Worm (Caenorhabditis elegans) whole organism, late embryonic: ENCODE measurements around the gene npp-5.

Experiments
- C08G9.2 ChIP-seq: sonication (generic microtip); optimal IDR thresholded peaks from 2 replicates; lab custom pipeline; 2016; ENCODE audit warnings: mild to moderate bottlenecking, missing genetic modification characterization, moderate library complexity, missing compliant biosample characterization
- C38D4.7 ChIP-seq: fragments of 200-800 bp; sonication (Bioruptor generic); optimal IDR thresholded peaks from 2 replicates; lab custom pipeline; 2018; ENCODE audit warnings: mild to moderate bottlenecking, missing genetic modification characterization, moderate library complexity, missing compliant biosample characterization
- K02D7.2 ChIP-seq: sonication (generic microtip); optimal IDR thresholded peaks from 2 replicates; lab custom pipeline; 2017; ENCODE audit warnings: mild to moderate bottlenecking, missing genetic modification characterization, missing compliant biosample characterization
- K09A11.1 ChIP-seq: sonication (generic microtip); optimal IDR thresholded peaks from 2 replicates; lab custom pipeline; 2017; ENCODE audit warnings: antibody characterized with exemption, mild to moderate bottlenecking, missing genetic modification characterization, missing compliant biosample characterization; ENCODE audit not compliant: insufficient read depth
- T23F11.4 ChIP-seq: fragments of 200-800 bp; sonication (Bioruptor generic); optimal IDR thresholded peaks from 2 replicates; lab custom pipeline; 2018; ENCODE audit warnings: mild to moderate bottlenecking, missing genetic modification characterization, missing compliant biosample characterization
- ceh-14 ChIP-seq: sonication (generic microtip); optimal IDR thresholded peaks from 2 replicates; lab custom pipeline; 2016; ENCODE audit warnings: missing genotype, missing genetic modification characterization, missing compliant biosample characterization
- ceh-18 ChIP-seq: sonication (generic microtip); optimal IDR thresholded peaks from 2 replicates; lab custom pipeline; 2016; ENCODE audit warnings: missing genetic modification characterization, missing compliant biosample characterization
- ceh-19 ChIP-seq: fragments of 200-800 bp; sonication (Bioruptor generic); optimal IDR thresholded peaks from 2 replicates; lab custom pipeline; 2018; ENCODE audit warnings: mild to moderate bottlenecking, missing genetic modification characterization, missing compliant biosample characterization
- ceh-2 ChIP-seq: sonication (generic microtip); optimal IDR thresholded peaks from 2 replicates; lab custom pipeline; 2016; ENCODE audit warnings: missing genotype, missing genetic modification characterization, missing compliant biosample characterization
- ceh-22 ChIP-seq: sonication (generic microtip); optimal IDR thresholded peaks from 2 replicates; lab custom pipeline; 2017; ENCODE audit warnings: missing biosample characterization, missing genetic modification characterization
- ceh-31 ChIP-seq: sonication (generic microtip); optimal IDR thresholded peaks from 2 replicates; lab custom pipeline; 2016; ENCODE audit warnings: missing genetic modification characterization, missing compliant biosample characterization
- ceh-48 ChIP-seq: sonication (generic microtip); optimal IDR thresholded peaks from 2 replicates; lab custom pipeline; 2016; ENCODE audit warnings: missing genetic modification characterization, inconsistent platforms, missing compliant biosample characterization
- che-1 ChIP-seq: sonication (generic microtip); optimal IDR thresholded peaks from 2 replicates; lab custom pipeline; 2016; ENCODE audit warnings: mild to moderate bottlenecking, missing genetic modification characterization, missing compliant biosample characterization
- dmd-4 ChIP-seq: sonication (generic microtip); optimal IDR thresholded peaks from 2 replicates; lab custom pipeline; 2016; ENCODE audit warnings: borderline replicate concordance, missing genetic modification characterization, missing compliant biosample characterization
- dve-1 ChIP-seq: sonication (generic microtip); optimal IDR thresholded peaks from 2 replicates; lab custom pipeline; 2017; ENCODE audit warnings: antibody characterized with exemption, mild to moderate bottlenecking, missing genetic modification characterization, missing compliant biosample characterization
- elt-4 ChIP-seq: sonication (generic microtip); optimal IDR thresholded peaks from 2 replicates; lab custom pipeline; 2016; ENCODE audit warnings: missing genetic modification characterization, missing compliant biosample characterization
- eyg-1 ChIP-seq: sonication (generic microtip); optimal IDR thresholded peaks from 2 replicates; lab custom pipeline; 2016; ENCODE audit warnings: missing genotype, missing genetic modification characterization, missing compliant biosample characterization
- fax-1 ChIP-seq: sonication (generic microtip); optimal IDR thresholded peaks from 2 replicates; lab custom pipeline; 2016; ENCODE audit warnings: missing genotype, missing genetic modification characterization, missing compliant biosample characterization
- fkh-6 ChIP-seq: sonication (generic microtip); optimal IDR thresholded peaks from 2 replicates; lab custom pipeline; 2016; ENCODE audit warnings: missing genetic modification characterization, missing compliant biosample characterization
- hlh-15 ChIP-seq: sonication (generic microtip); optimal IDR thresholded peaks from 2 replicates; lab custom pipeline; 2016; ENCODE audit warnings: missing genetic modification characterization, missing compliant biosample characterization
- hlh-30 ChIP-seq: sonication (generic microtip); optimal IDR thresholded peaks from 2 replicates; lab custom pipeline; 2017; ENCODE audit warnings: antibody characterized with exemption, missing genetic modification characterization, missing compliant biosample characterization; ENCODE audit not compliant: insufficient read depth
- hlh-6 ChIP-seq: sonication (generic microtip); optimal IDR thresholded peaks from 2 replicates; lab custom pipeline; 2016; ENCODE audit warnings: missing genotype, missing genetic modification characterization, missing compliant biosample characterization
- hlh-8 ChIP-seq: sonication (generic microtip); optimal IDR thresholded peaks from 2 replicates; lab custom pipeline; 2016; ENCODE audit warnings: missing genotype, missing genetic modification characterization, missing compliant biosample characterization
- lim-6 ChIP-seq: sonication (generic microtip); optimal IDR thresholded peaks from 2 replicates; lab custom pipeline; 2016; ENCODE audit warnings: missing genetic modification characterization, missing compliant biosample characterization
- madf-2 ChIP-seq: sonication (generic microtip); optimal IDR thresholded peaks from 2 replicates; lab custom pipeline; 2017; ENCODE audit warnings: missing genetic modification characterization, missing compliant biosample characterization
- mec-3 ChIP-seq: sonication (generic microtip); optimal IDR thresholded peaks from 2 replicates; lab custom pipeline; 2016; ENCODE audit warnings: borderline replicate concordance, missing genetic modification characterization, missing compliant biosample characterization
- nfya-1 ChIP-seq: sonication (generic microtip); optimal IDR thresholded peaks from 2 replicates; lab custom pipeline; 2017; ENCODE audit warnings: missing genetic modification characterization, mild to moderate bottlenecking, missing compliant biosample characterization, antibody characterized with exemption, moderate library complexity
- nhr-232 ChIP-seq: sonication (generic microtip); optimal IDR thresholded peaks from 2 replicates; lab custom pipeline; 2016; ENCODE audit warnings: missing genetic modification characterization, missing compliant biosample characterization
- npax-4 ChIP-seq: sonication (generic microtip); optimal IDR thresholded peaks from 2 replicates; lab custom pipeline; 2016; ENCODE audit warnings: missing genetic modification characterization, missing compliant biosample characterization
- odd-2 ChIP-seq: sonication (generic microtip); optimal IDR thresholded peaks from 2 replicates; lab custom pipeline; 2017; ENCODE audit warnings: antibody characterized with exemption, mild to moderate bottlenecking, missing genetic modification characterization, missing compliant biosample characterization
- pat-9 ChIP-seq: fragments of 200-800 bp; sonication (Bioruptor generic); optimal IDR thresholded peaks from 2 replicates; lab custom pipeline; 2018; ENCODE audit warnings: mild to moderate bottlenecking, missing genetic modification characterization, moderate library complexity, missing compliant biosample characterization
- pax-1 ChIP-seq: fragments of 150-350 bp; optimal IDR thresholded peaks from 2 replicates; lab custom pipeline; 2014; ENCODE audit warnings: missing biosample characterization, missing genetic modification characterization
- pha-2 ChIP-seq: sonication (generic microtip); optimal IDR thresholded peaks from 2 replicates; lab custom pipeline; 2017; ENCODE audit warnings: mild to moderate bottlenecking, missing genetic modification characterization, missing compliant biosample characterization
- pqm-1 ChIP-seq: sonication (generic microtip); optimal IDR thresholded peaks from 2 replicates; lab custom pipeline; 2016; ENCODE audit warnings: missing genetic modification characterization, missing compliant biosample characterization
- pros-1 ChIP-seq: fragments of 150-350 bp; optimal IDR thresholded peaks from 2 replicates; lab custom pipeline; 2014; ENCODE audit warnings: missing biosample characterization, missing genetic modification reagents, missing genetic modification characterization
- rnt-1 ChIP-seq: sonication (generic microtip); optimal IDR thresholded peaks from 2 replicates; lab custom pipeline; 2016; ENCODE audit warnings: missing genetic modification characterization, missing compliant biosample characterization
- sox-2 ChIP-seq: fragments of 200-800 bp; sonication (Bioruptor generic); IDR thresholded peaks from 2 replicates; pipeline ENCODE4 v1.3.6; 2022; ENCODE audit warnings: missing genetic modification reagents, missing genetic modification characterization, missing compliant biosample characterization
- syd-9 ChIP-seq: sonication (generic microtip); optimal IDR thresholded peaks from 2 replicates; lab custom pipeline; 2016; ENCODE audit warnings: mild to moderate bottlenecking, missing genetic modification characterization, moderate library complexity, missing compliant biosample characterization
- tbx-2 ChIP-seq: sonication (generic microtip); optimal IDR thresholded peaks from 2 replicates; lab custom pipeline; 2016; ENCODE audit warnings: missing genetic modification characterization, missing compliant biosample characterization
- tbx-7 ChIP-seq: sonication (generic microtip); optimal IDR thresholded peaks from 2 replicates; lab custom pipeline; 2016; ENCODE audit warnings: missing genotype, missing genetic modification characterization, missing compliant biosample characterization
- ttx-3 ChIP-seq: sonication (generic microtip); optimal IDR thresholded peaks from 2 replicates; lab custom pipeline; 2016; ENCODE audit warnings: missing genetic modification reagents, missing genetic modification characterization, missing compliant biosample characterization
- unc-3 ChIP-seq, 2 experiments: fragments of 200-800 bp in 1 of 2; sonication (Bioruptor generic) in 1 of 2; sonication (generic microtip) in 1 of 2; conservative IDR thresholded peaks in 1 of 2; optimal IDR thresholded peaks in 1 of 2; 2 replicates each; pipeline versions ENCODE4 v1.3.6 to Lab custom; 2016 to 2022; ENCODE audit warnings: missing compliant biosample characterization in 2 of 2, missing genetic modification characterization in 2 of 2, missing genetic modification reagents in 1 of 2
- unc-42 ChIP-seq: sonication (generic microtip); optimal IDR thresholded peaks from 2 replicates; lab custom pipeline; 2016; ENCODE audit warnings: missing genotype, missing genetic modification characterization, missing compliant biosample characterization

Gene npp-5

ce11 chrII:11592023-11592422, 7.6 kb downstream of the npp-5 start, which contains the start of gene F07A11.1:
F07A11.1 (minus strand) TSS chrII:11592123.
- TF ChIP-seq ceh-31 (tag; lab: Kevin White, UChicago) = no peak
- TF ChIP-seq pat-9 (tag; lab: Kevin White, UChicago) = no peak
- TF ChIP-seq syd-9 (tag; lab: Kevin White, UChicago) = no peak
- TF ChIP-seq odd-2 (tag; lab: Kevin White, UChicago) = no peak
- no peak for TF ChIP-seq ceh-19 (GFP tag; lab: Kevin White, UChicago)
- no peak for TF ChIP-seq unc-42
- no peak for TF ChIP-seq dmd-4 (tag; lab: Kevin White, UChicago)
- no peak for TF ChIP-seq che-1 (tag; lab: Kevin White, UChicago)
- TF ChIP-seq unc-3 (GFP tag; conservative IDR thresholded peaks at IDR 0.05; lab: Robert Waterston, UW) = no peak
- no peak for TF ChIP-seq unc-3 (tag; optimal IDR thresholded peaks at IDR 0.05; lab: Kevin White, UChicago)
- TF ChIP-seq hlh-30 (tag; lab: Kevin White, UChicago) = no peak
- TF ChIP-seq ceh-22 (tag; lab: Kevin White, UChicago) = no peak
- no peak for TF ChIP-seq madf-2 (tag; lab: Kevin White, UChicago)
- TF ChIP-seq elt-4 (tag; lab: Kevin White, UChicago) = no peak
- no peak for TF ChIP-seq tbx-2 (tag; lab: Kevin White, UChicago)
- TF ChIP-seq nfya-1 = no peak
- no peak for TF ChIP-seq T23F11.4 (GFP tag; lab: Kevin White, UChicago)
- TF ChIP-seq ceh-48 (tag; lab: Kevin White, UChicago) = no peak
- TF ChIP-seq ceh-2 (tag; lab: Kevin White, UChicago) = no peak
- no peak for TF ChIP-seq ttx-3
- no peak for TF ChIP-seq hlh-15 (tag; lab: Kevin White, UChicago)
- TF ChIP-seq, all 69 proteins: peak for 0

- TF ChIP-seq ttx-3 (no peak), rnt-1 (tag; lab: Kevin White, UChicago) (no peak), unc-3 (GFP tag; conservative IDR thresholded peaks at IDR 0.05; lab: Robert Waterston, UW) (no peak), unc-3 (tag; optimal IDR thresholded peaks at IDR 0.05; lab: Kevin White, UChicago) (no peak), C38D4.7 (no peak), ceh-19 (GFP tag; lab: Kevin White, UChicago) (no peak), pqm-1 (tag; lab: Kevin White, UChicago) (no peak), C08G9.2 (tag; lab: Kevin White, UChicago) (no peak)
These were observed 8.1 kb downstream of the npp-5 start for ce11 chrII:11591558-11591957.

- TF ChIP-seq ceh-14 (tag; lab: Kevin White, UChicago) (no peak), fkh-6 (tag; lab: Kevin White, UChicago) (no peak), unc-42 (no peak), fax-1 (tag; lab: Kevin White, UChicago) (no peak), mec-3 (tag; lab: Kevin White, UChicago) (no peak), dve-1 (tag; lab: Kevin White, UChicago) (no peak), lim-6 (no peak), tbx-2 (tag; lab: Kevin White, UChicago) (no peak), pha-2 (tag; lab: Kevin White, UChicago) (no peak), tbx-7 (tag; lab: Kevin White, UChicago) (no peak), T23F11.4 (GFP tag; lab: Kevin White, UChicago) (no peak), hlh-6 (tag; lab: Kevin White, UChicago) (no peak), eyg-1 (tag; lab: Kevin White, UChicago) (no peak), K09A11.1 (tag; lab: Kevin White, UChicago) (no peak)
These were observed 11.3 kb downstream of the npp-5 start for ce11 chrII:11588304-11588703.

- TF ChIP-seq pros-1 (tag; lab: Kevin White, UChicago) (no peak), hlh-8 (tag; lab: Kevin White, UChicago) (no peak), nhr-232 (tag; lab: Kevin White, UChicago) (no peak), npax-4 (no peak), sox-2 (GFP tag; lab: Robert Waterston, UW) (no peak), pax-1 (tag; lab: Kevin White, UChicago) (no peak), ceh-18 (tag; lab: Kevin White, UChicago) (no peak), elt-4 (tag; lab: Kevin White, UChicago) (no peak), che-1 (tag; lab: Kevin White, UChicago) (no peak), K02D7.2 (tag; lab: Kevin White, UChicago) (no peak), K09A11.1 (tag; lab: Kevin White, UChicago) (no peak)
These were observed 16.9 kb downstream of the npp-5 start, which contains the start of gene ints-7 for ce11 chrII:11582698-11583097. ints-7 (plus strand) TSS chrII:11582849.
